Fruit fly (Drosophila melanogaster): ENCODE results near the gene CG9921.

The CG9921 gene

dm6 chrX:16325472-16325871 lies 7.9 kb downstream of the CG9921 start, which contains the start of gene CalpC (continued):
- no peak for TF ChIP-seq CG16779 (GFP tag; IDR thresholded peaks at IDR 0.05)
- TF ChIP-seq ato (GFP tag; IDR thresholded peaks at IDR 0.05; ENCODE audit: partially characterized antibody), result no peak
- no peak for TF ChIP-seq fd96Cb (tag; optimal IDR thresholded peaks at IDR 0.05)
- no peak for TF ChIP-seq her (GFP tag; optimal IDR thresholded peaks at IDR 0.05)
- TF ChIP-seq schlank (tag; optimal IDR thresholded peaks at IDR 0.05), result no peak
- no peak for TF ChIP-seq Gug (GFP tag; IDR thresholded peaks at IDR 0.05)
- no peak for TF ChIP-seq CG17328 (GFP tag; IDR thresholded peaks at IDR 0.05)
- TF ChIP-seq CG4854 (GFP tag; optimal IDR thresholded peaks at IDR 0.05), result no peak
- TF ChIP-seq TFAM (GFP tag; optimal IDR thresholded peaks at IDR 0.05), result no peak
- peak; percentile 78; the same call in 2 of the 4 replicates for TF ChIP-seq chinmo (GFP tag; IDR thresholded peaks at IDR 0.05; ENCODE audit: partially characterized antibody)
- TF ChIP-seq fd64A (GFP tag; optimal IDR thresholded peaks at IDR 0.05), result no peak
- no peak for TF ChIP-seq CG32532 (GFP tag; IDR thresholded peaks at IDR 0.05)
- TF ChIP-seq CG3838 (GFP tag; optimal IDR thresholded peaks at IDR 0.05), result no peak
- no peak for TF ChIP-seq bigmax (GFP tag; optimal IDR thresholded peaks at IDR 0.05)
- TF ChIP-seq CG30020 (tag; optimal IDR thresholded peaks at IDR 0.05), result peak; percentile 9
- TF ChIP-seq NC2β (GFP tag; optimal IDR thresholded peaks at IDR 0.05), result no peak
- TF ChIP-seq wor (GFP tag; IDR thresholded peaks at IDR 0.05), result no peak
- 0 out of 2 replicates have a peak, but pooled peaks have one; percentile 15 for TF ChIP-seq CG13287 (GFP tag; IDR thresholded peaks at IDR 0.05; ENCODE audit: partially characterized antibody)
- no peak for TF ChIP-seq CG10147 (GFP tag; optimal IDR thresholded peaks at IDR 0.05)
- no peak for TF ChIP-seq Hr3 (GFP tag; optimal IDR thresholded peaks at IDR 0.05)
- no peak for TF ChIP-seq CG4707 (GFP tag; optimal IDR thresholded peaks at IDR 0.05)
- TF ChIP-seq HLH3B (GFP tag; IDR thresholded peaks at IDR 0.05), result no peak
- TF ChIP-seq vvl (GFP tag; IDR thresholded peaks at IDR 0.05), result 0 out of 2 replicates have a peak, but pooled peaks have one; percentile 15
- peak; percentile 17 for TF ChIP-seq Sry-δ (GFP tag; optimal IDR thresholded peaks at IDR 0.05)
- no peak for TF ChIP-seq corto (GFP tag; optimal IDR thresholded peaks at IDR 0.05)
- no peak for TF ChIP-seq esg (GFP tag; conservative IDR thresholded peaks at IDR 0.05)
- TF ChIP-seq HmgZ (tag; optimal IDR thresholded peaks at IDR 0.05), result no peak
- TF ChIP-seq CG16815 (GFP tag; optimal IDR thresholded peaks at IDR 0.05), result no peak
- no peak for TF ChIP-seq maf-S (GFP tag; optimal IDR thresholded peaks at IDR 0.05)
- no peak for TF ChIP-seq luna (GFP tag; optimal IDR thresholded peaks at IDR 0.05)
- TF ChIP-seq stwl (tag; optimal IDR thresholded peaks at IDR 0.05), result peak; percentile 15
- TF ChIP-seq phol (tag; optimal IDR thresholded peaks at IDR 0.05), result peak; percentile 29
- TF ChIP-seq D (optimal IDR thresholded peaks at IDR 0.05), result no peak
- TF ChIP-seq D (GFP tag; optimal IDR thresholded peaks at IDR 0.05), result no peak
- no peak for TF ChIP-seq CG7556 (GFP tag; optimal IDR thresholded peaks at IDR 0.05)
- no peak for TF ChIP-seq CG10565 (GFP tag; optimal IDR thresholded peaks at IDR 0.05)
- TF ChIP-seq Dip2 (GFP tag; IDR thresholded peaks at IDR 0.05), result no peak
- TF ChIP-seq gfzf (GFP tag; optimal IDR thresholded peaks at IDR 0.05), result no peak
- TF ChIP-seq hbn (GFP tag; IDR thresholded peaks at IDR 0.05; ENCODE audit: partially characterized antibody), result no peak
- no peak for TF ChIP-seq CG11560 (tag; IDR thresholded peaks at IDR 0.05)
- TF ChIP-seq bbx (GFP tag; IDR thresholded peaks at IDR 0.05; ENCODE audit: partially characterized antibody), result 0 out of 2 replicates have a peak, but pooled peaks have one; percentile 40
- TF ChIP-seq dmrt99B (tag; optimal IDR thresholded peaks at IDR 0.05), result no peak
- no peak for TF ChIP-seq Xrp1 (GFP tag; IDR thresholded peaks at IDR 0.05)
- TF ChIP-seq CG13775 (GFP tag; optimal IDR thresholded peaks at IDR 0.05), result no peak
- no peak for TF ChIP-seq CG10321 (GFP tag; IDR thresholded peaks at IDR 0.05)
- no peak for TF ChIP-seq Ada2b (GFP tag; IDR thresholded peaks at IDR 0.05)
- no peak for TF ChIP-seq ap (GFP tag; IDR thresholded peaks at IDR 0.05)
- TF ChIP-seq inv (GFP tag; IDR thresholded peaks at IDR 0.05; ENCODE audit: partially characterized antibody), result no peak
- TF ChIP-seq dan (GFP tag; IDR thresholded peaks at IDR 0.05), result no peak
- TF ChIP-seq CG15011 (GFP tag; optimal IDR thresholded peaks at IDR 0.05), result no peak
- no peak for TF ChIP-seq grau (tag; optimal IDR thresholded peaks at IDR 0.05)
- no peak for TF ChIP-seq CG11085 (GFP tag; IDR thresholded peaks at IDR 0.05)
